Worm (Caenorhabditis elegans): ENCODE results near the gene sbt-1.
"Not testable (repeated sequence)": the region's sequence is repeated elsewhere in the genome, so short reads cannot be mapped to it uniquely, and the experiment has no call there.

DNA sequence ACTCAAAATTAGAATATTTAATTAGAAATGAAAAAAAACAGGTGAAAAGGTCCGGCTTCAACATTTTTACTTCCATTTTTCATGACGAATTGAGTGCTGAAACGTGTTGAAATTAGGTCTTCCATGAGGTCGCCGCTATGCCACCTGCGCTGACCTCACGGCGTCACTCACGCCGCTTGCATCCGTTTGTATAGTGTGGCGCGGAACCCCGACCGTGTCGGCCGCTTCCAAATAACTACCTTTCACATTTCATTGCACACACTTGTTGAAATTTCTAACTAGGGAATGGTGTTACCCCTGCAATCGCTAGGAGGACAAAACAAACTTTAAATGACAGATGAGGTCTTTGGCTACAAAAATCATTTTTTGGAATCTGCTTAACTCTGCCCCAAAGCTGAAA, 25.2 kb downstream of the sbt-1 start:
- TF ChIP-seq snpc-4 (tag; optimal IDR thresholded peaks at IDR 0.05) = peak; percentile 90
- TF ChIP-seq unc-62 (GFP tag; optimal IDR thresholded peaks at IDR 0.05); lin-39 (tag; optimal IDR thresholded peaks at IDR 0.05); nhr-12 (tag; optimal IDR thresholded peaks at IDR 0.05); sma-3 (GFP tag; optimal IDR thresholded peaks at IDR 0.05); skn-1 (tag; optimal IDR thresholded peaks at IDR 0.05); aly-2 (tag; optimal IDR thresholded peaks at IDR 0.05); ztf-11 (tag; optimal IDR thresholded peaks at IDR 0.05); dmd-4 (tag; optimal IDR thresholded peaks at IDR 0.05): not testable (repeated sequence)
